Fruit fly (Drosophila melanogaster) whole organism, wandering third instar larva: ENCODE measurements around the gene CG34429.

ENCODE experiments used
- Abd-B ChIP-seq: fragments of >200 bp; optimal IDR thresholded peaks from 2 replicates; lab custom pipeline; 2017; ENCODE audit warnings: missing biosample characterization, missing genetic modification characterization
- CG32264 ChIP-seq: fragments of 200-800 bp; sonication (Bioruptor generic); optimal IDR thresholded peaks from 2 replicates; lab custom pipeline; 2016; ENCODE audit warnings: missing biosample characterization, missing genetic modification characterization
- CG9705 ChIP-seq: fragments of 200-800 bp; sonication (Bioruptor generic); optimal IDR thresholded peaks from 2 replicates; lab custom pipeline; 2018; ENCODE audit warnings: missing biosample characterization, mild to moderate bottlenecking, missing genetic modification characterization
- CrebA ChIP-seq: fragments of 200-800 bp; sonication (Bioruptor generic); optimal IDR thresholded peaks from 2 replicates; lab custom pipeline; 2016; ENCODE audit warnings: missing biosample characterization, mild to moderate bottlenecking, missing genetic modification characterization, borderline replicate concordance
- Dfd ChIP-seq: fragments of >200 bp; optimal IDR thresholded peaks from 2 replicates; lab custom pipeline; 2017; ENCODE audit warnings: missing biosample characterization, missing genetic modification characterization
- Dif ChIP-seq: fragments of 200-275, 200-300 bp; sonication (Bioruptor generic); optimal IDR thresholded peaks from 2 replicates; lab custom pipeline; 2018; ENCODE audit warnings: missing biosample characterization, missing genetic modification characterization; ENCODE audit not compliant: partially characterized antibody
- GATAd ChIP-seq: sonication (Bioruptor generic); optimal IDR thresholded peaks from 2 replicates; lab custom pipeline; 2016; ENCODE audit warnings: missing biosample characterization, missing genetic modification characterization
- HLH106 ChIP-seq: fragments of 200-800 bp; optimal IDR thresholded peaks from 3 replicates; lab custom pipeline; 2019; ENCODE audit warnings: missing biosample characterization, mild to moderate bottlenecking, missing genetic modification characterization, moderate library complexity
- Hnf4 ChIP-seq: fragments of 200-800 bp; sonication (Bioruptor generic); optimal IDR thresholded peaks from 2 replicates; lab custom pipeline; 2016; ENCODE audit warnings: missing biosample characterization, mild to moderate bottlenecking, missing genetic modification characterization
- Hr78 ChIP-seq: fragments of >200 bp; optimal IDR thresholded peaks from 2 replicates; lab custom pipeline; 2017; ENCODE audit warnings: missing biosample characterization, missing genetic modification characterization
- Hr83 ChIP-seq: fragments of 200-300 bp; sonication (Bioruptor generic); optimal IDR thresholded peaks from 2 replicates; lab custom pipeline; 2016; ENCODE audit warnings: missing biosample characterization, mild to moderate bottlenecking, missing genetic modification characterization, moderate library complexity; ENCODE audit not compliant: poor library complexity, severe bottlenecking
- Jra ChIP-seq: sonication (Bioruptor generic); optimal IDR thresholded peaks from 2 replicates; lab custom pipeline; 2016; ENCODE audit warnings: missing biosample characterization, missing genetic modification characterization
- Mio ChIP-seq: sonication (Bioruptor generic); optimal IDR thresholded peaks from 2 replicates; lab custom pipeline; 2016; ENCODE audit warnings: missing biosample characterization, missing genetic modification characterization
- Myc ChIP-seq: fragments of >200 bp; optimal IDR thresholded peaks from 2 replicates; lab custom pipeline; 2017
- N ChIP-seq: fragments of >200 bp; optimal IDR thresholded peaks from 2 replicates; lab custom pipeline; 2018; ENCODE audit warnings: missing biosample characterization, missing external identifiers, missing genetic modification characterization
- OdsH ChIP-seq: fragments of 200-800 bp; sonication (Bioruptor generic); optimal IDR thresholded peaks from 2 replicates; lab custom pipeline; 2016; ENCODE audit warnings: missing biosample characterization, mild to moderate bottlenecking, missing genetic modification characterization
- Rel ChIP-seq, 2 experiments: fragments of 200-800 bp; sonication (Bioruptor generic) in 1 of 2; optimal IDR thresholded peaks; 2 replicates in 1 of 2; 3 replicates in 1 of 2; lab custom pipeline; 2016 to 2019; ENCODE audit warnings: mild to moderate bottlenecking in 2 of 2, missing biosample characterization in 2 of 2, missing genetic modification characterization in 2 of 2, moderate library complexity in 1 of 2
- Sp1 ChIP-seq: fragments of 200-800 bp; sonication (Bioruptor generic); optimal IDR thresholded peaks from 3 replicates; lab custom pipeline; 2019; ENCODE audit warnings: missing biosample characterization, mild to moderate bottlenecking, missing genetic modification characterization, moderate library complexity
- Vsx2 ChIP-seq: fragments of 200-300, 225-300 bp; sonication (Bioruptor generic); optimal IDR thresholded peaks from 2 replicates; lab custom pipeline; 2018; ENCODE audit warnings: missing biosample characterization, missing genetic modification characterization; ENCODE audit not compliant: partially characterized antibody
- br ChIP-seq: fragments of 200-800 bp; sonication (Bioruptor generic); optimal IDR thresholded peaks from 2 replicates; lab custom pipeline; 2016; ENCODE audit warnings: missing biosample characterization, missing genetic modification characterization
- brk ChIP-seq: fragments of 200-800 bp; sonication (Bioruptor generic); optimal IDR thresholded peaks from 2 replicates; lab custom pipeline; 2016; ENCODE audit warnings: missing biosample characterization, mild to moderate bottlenecking, missing genetic modification characterization
- dl ChIP-seq, 2 experiments: fragments of 175-275, 200-275 bp in 1 of 2; fragments of 200-275 bp in 1 of 2; sonication (Bioruptor generic); optimal IDR thresholded peaks; lab custom pipeline; 2018; ENCODE audit warnings: mild to moderate bottlenecking in 2 of 2, missing biosample characterization in 2 of 2, missing genetic modification characterization in 2 of 2, moderate library complexity in 2 of 2; ENCODE audit not compliant: partially characterized antibody in 2 of 2, insufficient read depth in 1 of 2
- dmrt93B ChIP-seq: fragments of 200-800 bp; sonication (Bioruptor generic); optimal IDR thresholded peaks from 2 replicates; lab custom pipeline; 2018; ENCODE audit warnings: missing biosample characterization, mild to moderate bottlenecking, missing genetic modification characterization
- dsf ChIP-seq: sonication (Bioruptor generic); optimal IDR thresholded peaks from 2 replicates; lab custom pipeline; 2016; ENCODE audit warnings: missing biosample characterization, missing genetic modification characterization, borderline replicate concordance
- ey ChIP-seq: fragments of 200-800 bp; sonication (Bioruptor generic); optimal IDR thresholded peaks from 2 replicates; lab custom pipeline; 2016; ENCODE audit warnings: missing biosample characterization, missing genetic modification characterization
- foxo ChIP-seq, 2 experiments: fragments of 200-800 bp; sonication (Bioruptor generic); optimal IDR thresholded peaks; 2 replicates in 1 of 2; 3 replicates in 1 of 2; lab custom pipeline; 2016 to 2017; ENCODE audit warnings: missing biosample characterization in 2 of 2, missing genetic modification characterization in 2 of 2
- fru ChIP-seq: fragments of 200-800 bp; sonication (Bioruptor generic); optimal IDR thresholded peaks from 3 replicates; lab custom pipeline; 2016; ENCODE audit warnings: missing biosample characterization, mild to moderate bottlenecking, missing genetic modification characterization
- h ChIP-seq: fragments of 200-800 bp; sonication (Bioruptor generic); optimal IDR thresholded peaks from 3 replicates; lab custom pipeline; 2016; ENCODE audit warnings: missing biosample characterization, mild to moderate bottlenecking, missing genetic modification characterization
- jim ChIP-seq: fragments of 175-275, 200-325 bp; sonication (Bioruptor generic); optimal IDR thresholded peaks from 2 replicates; lab custom pipeline; 2016; ENCODE audit warnings: missing biosample characterization, mild to moderate bottlenecking, missing genetic modification characterization
- lola ChIP-seq: fragments of >200 bp; optimal IDR thresholded peaks from 2 replicates; lab custom pipeline; 2017; ENCODE audit warnings: missing biosample characterization, missing genetic modification characterization
- pan ChIP-seq: fragments of >200 bp; optimal IDR thresholded peaks from 2 replicates; lab custom pipeline; 2017
- psq ChIP-seq: fragments of 200-800 bp; sonication (Bioruptor generic); optimal IDR thresholded peaks from 3 replicates; lab custom pipeline; 2017; ENCODE audit warnings: missing biosample characterization, mild to moderate bottlenecking, missing genetic modification characterization, moderate library complexity
- rgr ChIP-seq: fragments of 200-800 bp; sonication (Bioruptor generic); optimal IDR thresholded peaks from 3 replicates; lab custom pipeline; 2016; ENCODE audit warnings: missing biosample characterization, mild to moderate bottlenecking, missing genetic modification characterization
- sage ChIP-seq: fragments of 200-800 bp; sonication (Bioruptor generic); optimal IDR thresholded peaks from 2 replicates; lab custom pipeline; 2016; ENCODE audit warnings: missing biosample characterization, mild to moderate bottlenecking, missing genetic modification characterization
- sv ChIP-seq: fragments of 200-800 bp; sonication (Bioruptor generic); optimal IDR thresholded peaks from 3 replicates; lab custom pipeline; 2016; ENCODE audit warnings: missing biosample characterization, missing genetic modification characterization
- tai ChIP-seq: sonication (Bioruptor generic); optimal IDR thresholded peaks from 2 replicates; lab custom pipeline; 2016; ENCODE audit warnings: missing biosample characterization, missing genetic modification characterization
- usp ChIP-seq: fragments of >200 bp; optimal IDR thresholded peaks from 2 replicates; lab custom pipeline; 2017; ENCODE audit warnings: missing biosample characterization, missing genetic modification characterization
- woc ChIP-seq: sonication (Bioruptor generic); optimal IDR thresholded peaks from 2 replicates; lab custom pipeline; 2016; ENCODE audit warnings: missing biosample characterization, mild to moderate bottlenecking, missing genetic modification characterization

CG34429 gene

DNA sequence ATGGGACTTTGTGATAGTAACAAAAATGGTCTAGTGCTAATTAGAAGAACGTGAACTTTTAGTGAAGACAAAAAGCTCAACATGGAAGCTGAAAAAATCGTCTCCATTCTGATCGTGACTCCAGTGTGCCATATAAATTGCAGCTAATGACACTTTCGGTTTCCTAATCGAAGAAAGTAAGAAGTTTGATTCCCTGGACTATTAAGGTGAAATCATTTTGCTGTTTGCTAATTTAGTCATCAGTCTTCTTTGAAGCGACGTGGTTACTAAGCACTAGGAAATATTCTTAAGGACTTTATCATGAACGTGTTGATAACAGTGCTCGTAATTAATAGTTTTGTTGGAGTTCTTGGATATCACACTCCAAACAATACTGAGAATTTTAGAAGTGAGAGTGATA, at the start of gene CG34429:
Gene CG34429, plus strand, starts transcription at position 301 of the 400 bp plus-strand sequence.
- TF ChIP-seq Hr83 (GFP tag; lab: Kevin White, UChicago): no peak
- TF ChIP-seq GATAd (GFP tag; lab: Kevin White, UChicago): no peak
- TF ChIP-seq sage (GFP tag; lab: Kevin White, UChicago): no peak
- TF ChIP-seq pan: no peak
- no peak for TF ChIP-seq psq (GFP tag; lab: Kevin White, UChicago)
- TF ChIP-seq Rel (GFP tag; optimal IDR thresholded peaks at IDR 0.05; lab: Kevin White, UChicago): no peak
- no peak for TF ChIP-seq Rel (tag; optimal IDR thresholded peaks at IDR 0.05; lab: Kevin White, UChicago)
- no peak for TF ChIP-seq lola

DNA sequence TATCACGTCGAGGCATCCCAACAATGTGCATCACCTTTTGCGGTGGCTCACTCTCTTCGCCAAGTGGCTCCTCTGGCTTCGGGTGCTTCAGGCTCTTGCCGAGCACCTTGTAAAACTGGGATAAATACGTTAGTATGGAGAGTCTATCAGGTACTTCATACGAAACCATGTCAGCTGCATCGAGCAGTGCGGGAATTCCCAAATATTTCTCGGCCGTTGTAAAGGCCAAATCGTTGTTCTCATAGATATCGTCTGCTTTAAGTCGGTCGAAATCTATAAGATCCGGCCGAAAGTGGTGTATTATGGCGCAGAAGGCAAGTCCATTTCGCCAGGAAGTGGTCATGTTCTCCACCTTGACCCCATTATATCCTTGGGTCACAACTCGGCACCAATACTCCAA, 48.2 kb upstream of the CG34429 start:
- no peak for TF ChIP-seq Rel (GFP tag; optimal IDR thresholded peaks at IDR 0.05; lab: Kevin White, UChicago)
- peak; percentile 90 for TF ChIP-seq Rel (tag; optimal IDR thresholded peaks at IDR 0.05; lab: Kevin White, UChicago)
- TF ChIP-seq Vsx2 (GFP tag; lab: Kevin White, UChicago): no peak
- TF ChIP-seq, all 38 proteins: peak for 1

DNA sequence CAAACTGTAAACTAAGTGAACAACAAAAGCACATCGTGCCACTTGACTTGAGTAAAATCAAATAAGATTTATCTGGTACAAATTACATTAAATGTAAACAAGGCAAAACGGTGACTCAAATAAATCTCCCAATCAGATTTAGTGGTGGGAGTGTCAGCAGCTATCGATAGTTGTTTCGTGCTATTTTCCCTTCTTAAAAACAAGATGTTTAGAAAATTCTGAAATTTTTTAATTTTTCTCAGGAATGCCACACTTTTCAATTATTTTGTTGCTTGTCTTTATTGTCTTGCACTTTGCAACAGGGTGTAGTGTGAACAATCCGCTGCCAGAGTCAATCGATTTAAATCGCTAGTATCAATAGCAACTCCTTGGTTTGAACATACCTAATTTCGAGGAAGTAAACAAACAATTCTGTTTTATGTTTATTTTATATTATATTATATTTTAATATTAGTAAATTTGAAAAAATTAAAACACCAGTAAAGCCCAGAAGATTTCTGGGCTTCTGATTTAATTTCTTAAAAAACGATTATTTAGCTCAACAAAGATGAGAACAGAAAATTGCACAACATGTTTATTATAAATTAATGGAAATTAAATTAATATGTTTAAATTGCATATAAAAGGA, 47.5 kb upstream of the CG34429 start, which contains the start of gene MICAL-like:
Gene MICAL-like, minus strand, starts transcription at position 138 of the 628 bp plus-strand sequence.
- TF ChIP-seq woc (GFP tag; lab: Kevin White, UChicago) (peak; percentile 19), brk (GFP tag; lab: Kevin White, UChicago) (peak; percentile 59), pan (no peak), ey (GFP tag; lab: Kevin White, UChicago) (peak; percentile 8), Hnf4 (GFP tag; lab: Kevin White, UChicago) (peak; percentile 61), rgr (peak; percentile 56), CG9705 (no peak), Jra (GFP tag; lab: Kevin White, UChicago) (peak; percentile 75), psq (GFP tag; lab: Kevin White, UChicago) (peak; percentile 33), br (GFP tag; lab: Kevin White, UChicago) (no peak), lola (no peak), Hr83 (GFP tag; lab: Kevin White, UChicago) (peak; percentile 35), GATAd (GFP tag; lab: Kevin White, UChicago) (peak; percentile 8), Sp1 (no peak), tai (GFP tag; lab: Kevin White, UChicago) (peak; percentile 74), HLH106 (peak; percentile 27)
- TF ChIP-seq, all 38 proteins: peak for 11

DNA sequence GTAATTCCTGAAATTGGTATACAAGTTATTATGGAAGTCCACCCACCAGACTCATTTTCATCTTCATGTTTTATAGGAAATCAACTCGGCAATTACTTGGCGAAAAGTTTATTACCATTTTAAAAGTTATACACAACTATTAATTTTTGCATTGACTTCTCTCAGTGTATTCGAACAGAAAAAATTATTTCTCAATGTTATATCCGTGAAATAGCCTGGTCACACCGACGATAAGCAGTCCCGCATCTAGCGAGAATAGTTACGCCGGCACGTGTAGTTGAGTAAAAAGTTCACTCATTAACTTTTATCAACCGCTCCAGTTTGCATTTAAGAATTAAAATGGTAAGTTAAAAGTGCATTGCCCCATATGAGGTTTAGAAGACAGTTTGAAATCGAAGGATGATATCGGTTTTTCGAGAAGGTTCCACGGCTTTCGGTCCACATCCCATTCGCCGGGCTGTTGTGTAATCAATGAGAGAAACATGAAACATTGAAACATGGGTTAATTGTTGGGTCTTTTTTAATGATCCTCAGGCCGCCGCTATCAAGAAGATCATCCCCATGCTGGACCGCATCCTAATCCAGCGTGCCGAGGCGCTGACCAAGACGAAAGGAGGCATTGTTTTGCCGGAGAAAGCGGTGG, 46.9 kb upstream of the CG34429 start, which contains the start of gene CG11267:
Gene CG11267, plus strand, starts transcription at position 228 of the 643 bp plus-strand sequence.
- TF ChIP-seq jim (GFP tag; lab: Kevin White, UChicago): no peak
- TF ChIP-seq tai (GFP tag; lab: Kevin White, UChicago): peak; percentile 65
- peak; percentile 60 for TF ChIP-seq sage (GFP tag; lab: Kevin White, UChicago)
- TF ChIP-seq foxo (GFP tag; optimal IDR thresholded peaks at IDR 0.05; lab: Kevin White, UChicago): peak in 1 of 2 experiments; percentile 80
- TF ChIP-seq sv: peak; percentile 38
- no peak for TF ChIP-seq Rel (GFP tag; optimal IDR thresholded peaks at IDR 0.05; lab: Kevin White, UChicago)
- TF ChIP-seq Rel (tag; optimal IDR thresholded peaks at IDR 0.05; lab: Kevin White, UChicago): peak; percentile 41
- peak; percentile 68 for TF ChIP-seq br (GFP tag; lab: Kevin White, UChicago)
- no peak for TF ChIP-seq dl (GFP tag; optimal IDR thresholded peaks at IDR 0.05; lab: Kevin White, UChicago; ENCODE audit: insufficient read depth in 1 of 2, partially characterized antibody in 2 of 2)
- no peak for TF ChIP-seq Hr78
- TF ChIP-seq dsf (GFP tag; lab: Kevin White, UChicago): no peak
- TF ChIP-seq CG9705: peak; percentile 82
- TF ChIP-seq usp (GFP tag; lab: Kevin White, UChicago): no peak
- TF ChIP-seq psq (GFP tag; lab: Kevin White, UChicago): peak; percentile 46
- no peak for TF ChIP-seq Abd-B (GFP tag; lab: Kevin White, UChicago)
- peak; percentile 5 for TF ChIP-seq Myc (lab: Kevin White, UChicago)
- TF ChIP-seq OdsH (GFP tag; lab: Kevin White, UChicago): peak; percentile 49
- TF ChIP-seq Dfd (GFP tag; lab: Kevin White, UChicago): no peak
- TF ChIP-seq Hr83 (GFP tag; lab: Kevin White, UChicago): peak; percentile 86
- TF ChIP-seq lola: no peak
- TF ChIP-seq h: peak; percentile 77
- TF ChIP-seq pan: no peak
- TF ChIP-seq Hnf4 (GFP tag; lab: Kevin White, UChicago): peak; percentile 79
- peak; percentile 67 for TF ChIP-seq ey (GFP tag; lab: Kevin White, UChicago)
- TF ChIP-seq Dif: no peak
- TF ChIP-seq rgr: peak; percentile 70
- TF ChIP-seq HLH106: peak; percentile 84
- no peak for TF ChIP-seq CrebA
- TF ChIP-seq N: no peak
- no peak for TF ChIP-seq Mio (GFP tag; lab: Kevin White, UChicago)
- peak; percentile 36 for TF ChIP-seq CG32264
- TF ChIP-seq Sp1: peak; percentile 81
- TF ChIP-seq fru: peak; percentile 70
- peak; percentile 21 for TF ChIP-seq brk (GFP tag; lab: Kevin White, UChicago)
- TF ChIP-seq dmrt93B (GFP tag; lab: Kevin White, UChicago): no peak
- TF ChIP-seq GATAd (GFP tag; lab: Kevin White, UChicago): no peak
